Fruit fly (Drosophila melanogaster) whole organism, embryonic: ENCODE data around the gene ohgt.

Experiments
- ATbp ChIP-seq: fragments of 200-800 bp; sonication (Bioruptor generic); optimal IDR thresholded peaks from 2 replicates; lab custom pipeline; 2017; ENCODE audit warnings: missing biosample characterization, mild to moderate bottlenecking, missing genetic modification characterization, missing genetic modification reagents
- Antp ChIP-seq: fragments of 200-800 bp; sonication (Bioruptor generic); optimal IDR thresholded peaks from 3 replicates; lab custom pipeline; 2016; ENCODE audit warnings: missing biosample characterization, missing genetic modification characterization
- CG10209 ChIP-seq: fragments of 200-800 bp; sonication (Bioruptor generic); optimal IDR thresholded peaks from 3 replicates; lab custom pipeline; 2017; ENCODE audit warnings: missing biosample characterization, mild to moderate bottlenecking, missing genetic modification characterization, missing genetic modification reagents
- CG10565 ChIP-seq: fragments of 200-800 bp; sonication (Bioruptor generic); optimal IDR thresholded peaks from 3 replicates; lab custom pipeline; 2016; ENCODE audit warnings: missing biosample characterization, mild to moderate bottlenecking, missing genetic modification characterization
- CG14965 ChIP-seq: fragments of 200-800 bp; sonication (Bioruptor generic); optimal IDR thresholded peaks from 2 replicates; lab custom pipeline; 2016; ENCODE audit warnings: missing biosample characterization, missing genetic modification characterization, borderline replicate concordance
- CG15514 ChIP-seq: fragments of 200-800 bp; sonication (Bioruptor generic); optimal IDR thresholded peaks from 3 replicates; lab custom pipeline; 2017; ENCODE audit warnings: missing biosample characterization, missing genetic modification characterization, mild to moderate bottlenecking, moderate library complexity, missing genetic modification reagents
- CG15601 ChIP-seq: fragments of 200-800 bp; sonication (Bioruptor generic); optimal IDR thresholded peaks from 3 replicates; lab custom pipeline; 2019; ENCODE audit warnings: missing biosample characterization, mild to moderate bottlenecking, missing genetic modification characterization, moderate library complexity
- CG1602 ChIP-seq: fragments of 200-800 bp; sonication (Bioruptor generic); optimal IDR thresholded peaks from 3 replicates; lab custom pipeline; 2016; ENCODE audit warnings: missing biosample characterization, missing genetic modification characterization
- CG18262 ChIP-seq: fragments of 200-800 bp; optimal IDR thresholded peaks from 3 replicates; lab custom pipeline; 2019; ENCODE audit warnings: missing biosample characterization, mild to moderate bottlenecking, missing genetic modification characterization, moderate library complexity
- CG1832 ChIP-seq: fragments of 200-800 bp; sonication (Bioruptor generic); optimal IDR thresholded peaks from 2 replicates; lab custom pipeline; 2017; ENCODE audit warnings: missing biosample characterization, mild to moderate bottlenecking, missing genetic modification characterization, inconsistent platforms
- CG18619 ChIP-seq: fragments of 200-800 bp; sonication (Bioruptor generic); optimal IDR thresholded peaks from 3 replicates; lab custom pipeline; 2017; ENCODE audit warnings: missing biosample characterization, mild to moderate bottlenecking, missing genetic modification characterization
- CG2116 ChIP-seq: fragments of 200-800 bp; sonication (Bioruptor generic); optimal IDR thresholded peaks from 3 replicates; lab custom pipeline; 2018; ENCODE audit warnings: missing biosample characterization, mild to moderate bottlenecking, missing genetic modification characterization
- CG3163 ChIP-seq: fragments of 200-800 bp; sonication (Bioruptor generic); optimal IDR thresholded peaks from 3 replicates; lab custom pipeline; 2016; ENCODE audit warnings: missing biosample characterization, missing genetic modification characterization
- CG32772 ChIP-seq: fragments of 200-800 bp; sonication (Bioruptor generic); IDR thresholded peaks from 2 replicates; pipeline ENCODE4 v1.3.6; 2022; ENCODE audit warnings: missing biosample characterization, missing genetic modification characterization
- CG43689 ChIP-seq: fragments of 200-800 bp; sonication (Bioruptor generic); IDR thresholded peaks from 2 replicates; pipeline ENCODE4 v1.3.6; 2022; ENCODE audit warnings: missing biosample characterization, missing genetic modification characterization
- CG4617 ChIP-seq: fragments of 200-800 bp; sonication (Bioruptor generic); optimal IDR thresholded peaks from 3 replicates; lab custom pipeline; 2016; ENCODE audit warnings: missing biosample characterization, missing genetic modification characterization, borderline replicate concordance
- CG4730 ChIP-seq: fragments of 200-800 bp; sonication (Bioruptor generic); IDR thresholded peaks from 2 replicates; pipeline ENCODE4 v1.3.6; 2022; ENCODE audit warnings: missing biosample characterization, missing genetic modification characterization
- CG7928 ChIP-seq: fragments of 200-800 bp; sonication (Bioruptor generic); optimal IDR thresholded peaks from 2 replicates; lab custom pipeline; 2017; ENCODE audit warnings: missing biosample characterization, mild to moderate bottlenecking, missing genetic modification characterization
- CG7963 ChIP-seq: fragments of 200-800 bp; sonication (Bioruptor generic); IDR thresholded peaks from 3 replicates; pipeline ENCODE4 v1.3.6; 2022; ENCODE audit warnings: missing biosample characterization, missing genetic modification characterization; ENCODE audit not compliant: partially characterized antibody
- CG8388 ChIP-seq: fragments of 200-800 bp; sonication (Bioruptor generic); optimal IDR thresholded peaks from 2 replicates; lab custom pipeline; 2019; ENCODE audit warnings: missing biosample characterization, mild to moderate bottlenecking, missing genetic modification characterization, moderate library complexity
- Chrac-16 ChIP-seq: fragments of 200-800 bp; sonication (Bioruptor generic); optimal IDR thresholded peaks from 3 replicates; lab custom pipeline; 2016; ENCODE audit warnings: missing biosample characterization, missing genetic modification characterization
- Dip2 ChIP-seq: fragments of 200-800 bp; sonication (Bioruptor generic); IDR thresholded peaks from 2 replicates; pipeline ENCODE4 v1.3.6; 2022; ENCODE audit warnings: missing biosample characterization, missing genetic modification characterization
- Dip3 ChIP-seq: fragments of 200-800 bp; sonication (Bioruptor generic); optimal IDR thresholded peaks from 3 replicates; lab custom pipeline; 2016; ENCODE audit warnings: missing biosample characterization, missing genetic modification characterization
- Hr3 ChIP-seq: fragments of 200-800 bp; sonication (Bioruptor generic); optimal IDR thresholded peaks from 3 replicates; lab custom pipeline; 2016; ENCODE audit warnings: missing biosample characterization, missing genetic modification characterization
- Hr39 ChIP-seq: fragments of >200 bp; optimal IDR thresholded peaks from 2 replicates; lab custom pipeline; 2017
- Jarid2 ChIP-seq: fragments of 200-800 bp; sonication (Bioruptor generic); optimal IDR thresholded peaks from 3 replicates; lab custom pipeline; 2017; ENCODE audit warnings: mild to moderate bottlenecking, missing biosample characterization, missing genetic modification reagents, missing genetic modification characterization
- Lpt ChIP-seq: fragments of >200 bp; optimal IDR thresholded peaks from 2 replicates; lab custom pipeline; 2018; ENCODE audit warnings: missing biosample characterization, missing genetic modification characterization
- Six4 ChIP-seq: fragments of 200-800 bp; sonication (Bioruptor generic); optimal IDR thresholded peaks from 2 replicates; lab custom pipeline; 2016; ENCODE audit warnings: missing biosample characterization, missing genetic modification characterization
- Xbp1 ChIP-seq: fragments of 200-800 bp; sonication (Bioruptor generic); optimal IDR thresholded peaks from 3 replicates; lab custom pipeline; 2016; ENCODE audit warnings: missing biosample characterization, mild to moderate bottlenecking, missing genetic modification characterization
- cad ChIP-seq: fragments of >200 bp; optimal IDR thresholded peaks from 2 replicates; lab custom pipeline; 2017; ENCODE audit warnings: missing biosample characterization, missing genetic modification characterization
- caup ChIP-seq: fragments of 200-800 bp; sonication (Bioruptor generic); optimal IDR thresholded peaks from 3 replicates; lab custom pipeline; 2017; ENCODE audit warnings: missing biosample characterization, mild to moderate bottlenecking, missing genetic modification characterization, moderate library complexity; ENCODE audit not compliant: severe bottlenecking
- chinmo ChIP-seq: fragments of 200-800 bp; sonication (Bioruptor generic); IDR thresholded peaks from 4 replicates; pipeline ENCODE4 v1.3.6; 2022; ENCODE audit warnings: missing biosample characterization, missing genetic modification characterization; ENCODE audit not compliant: partially characterized antibody
- crp ChIP-seq, 2 experiments: fragments of 200-800 bp; sonication (Bioruptor generic); optimal IDR thresholded peaks; 2 replicates in 1 of 2; 3 replicates in 1 of 2; lab custom pipeline; 2017; ENCODE audit warnings: missing biosample characterization in 2 of 2, missing genetic modification characterization in 2 of 2, mild to moderate bottlenecking in 1 of 2, moderate library complexity in 1 of 2
- dati ChIP-seq: fragments of 200-800 bp; sonication (Bioruptor generic); IDR thresholded peaks from 2 replicates; pipeline ENCODE4 v1.3.6; 2022; ENCODE audit warnings: missing biosample characterization, missing genetic modification characterization
- dimm ChIP-seq: fragments of 200-800 bp; sonication (Bioruptor generic); IDR thresholded peaks from 2 replicates; pipeline ENCODE4 v1.3.6; 2022; ENCODE audit warnings: missing biosample characterization, missing genetic modification characterization
- dmrt11E ChIP-seq: fragments of 200-800 bp; sonication (Bioruptor generic); optimal IDR thresholded peaks from 3 replicates; lab custom pipeline; 2018; ENCODE audit warnings: missing biosample characterization, mild to moderate bottlenecking, missing genetic modification characterization, moderate library complexity
- fu2 ChIP-seq: fragments of 200-800 bp; sonication (Bioruptor generic); optimal IDR thresholded peaks from 2 replicates; lab custom pipeline; 2016; ENCODE audit warnings: missing biosample characterization, missing genetic modification characterization
- gce ChIP-seq: fragments of 200-800 bp; sonication (Bioruptor generic); IDR thresholded peaks from 3 replicates; pipeline ENCODE4 v1.3.6; 2022; ENCODE audit warnings: missing biosample characterization, missing genetic modification characterization
- gcm ChIP-seq: fragments of 200-800 bp; sonication (Bioruptor generic); optimal IDR thresholded peaks from 2 replicates; lab custom pipeline; 2019; ENCODE audit warnings: missing biosample characterization, mild to moderate bottlenecking, missing genetic modification characterization, moderate library complexity
- grau ChIP-seq: fragments of 200-800 bp; optimal IDR thresholded peaks from 3 replicates; lab custom pipeline; 2019; ENCODE audit warnings: missing biosample characterization, mild to moderate bottlenecking, missing genetic modification characterization, moderate library complexity
- hkb ChIP-seq, 2 experiments: fragments of 200-800 bp in 1 of 2; fragments of >200 bp in 1 of 2; sonication (Bioruptor generic) in 1 of 2; IDR thresholded peaks in 1 of 2; optimal IDR thresholded peaks in 1 of 2; 2 replicates each; pipeline versions ENCODE4 v1.3.6 to Lab custom; 2017 to 2022; ENCODE audit warnings: missing biosample characterization in 1 of 2, missing genetic modification characterization in 1 of 2
- ind ChIP-seq: fragments of 200-800 bp; sonication (Bioruptor generic); optimal IDR thresholded peaks from 3 replicates; lab custom pipeline; 2016; ENCODE audit warnings: missing biosample characterization, missing genetic modification characterization
- onecut ChIP-seq: fragments of 200-800 bp; sonication (Bioruptor generic); IDR thresholded peaks from 2 replicates; pipeline ENCODE4 v1.3.6; 2022; ENCODE audit warnings: missing biosample characterization, missing genetic modification characterization
- pnt ChIP-seq: fragments of 200-800 bp; sonication (Bioruptor generic); optimal IDR thresholded peaks from 3 replicates; lab custom pipeline; 2016; ENCODE audit warnings: missing biosample characterization, missing genetic modification characterization
- psq ChIP-seq: fragments of 200-800 bp; sonication (Bioruptor generic); optimal IDR thresholded peaks from 2 replicates; lab custom pipeline; 2017; ENCODE audit warnings: missing biosample characterization, missing genetic modification characterization
- seq ChIP-seq: fragments of 200-800 bp; sonication (Bioruptor generic); IDR thresholded peaks from 2 replicates; pipeline ENCODE4 v1.3.6; 2022; ENCODE audit warnings: missing biosample characterization, missing genetic modification characterization
- sqz ChIP-seq: fragments of 200-800 bp; sonication (Bioruptor generic); optimal IDR thresholded peaks from 3 replicates; lab custom pipeline; 2018; ENCODE audit warnings: missing biosample characterization, mild to moderate bottlenecking, missing genetic modification characterization
- trh ChIP-seq: fragments of 200-800 bp; sonication (Bioruptor generic); optimal IDR thresholded peaks from 2 replicates; lab custom pipeline; 2016; ENCODE audit warnings: missing biosample characterization, missing genetic modification characterization

ohgt gene

DNA sequence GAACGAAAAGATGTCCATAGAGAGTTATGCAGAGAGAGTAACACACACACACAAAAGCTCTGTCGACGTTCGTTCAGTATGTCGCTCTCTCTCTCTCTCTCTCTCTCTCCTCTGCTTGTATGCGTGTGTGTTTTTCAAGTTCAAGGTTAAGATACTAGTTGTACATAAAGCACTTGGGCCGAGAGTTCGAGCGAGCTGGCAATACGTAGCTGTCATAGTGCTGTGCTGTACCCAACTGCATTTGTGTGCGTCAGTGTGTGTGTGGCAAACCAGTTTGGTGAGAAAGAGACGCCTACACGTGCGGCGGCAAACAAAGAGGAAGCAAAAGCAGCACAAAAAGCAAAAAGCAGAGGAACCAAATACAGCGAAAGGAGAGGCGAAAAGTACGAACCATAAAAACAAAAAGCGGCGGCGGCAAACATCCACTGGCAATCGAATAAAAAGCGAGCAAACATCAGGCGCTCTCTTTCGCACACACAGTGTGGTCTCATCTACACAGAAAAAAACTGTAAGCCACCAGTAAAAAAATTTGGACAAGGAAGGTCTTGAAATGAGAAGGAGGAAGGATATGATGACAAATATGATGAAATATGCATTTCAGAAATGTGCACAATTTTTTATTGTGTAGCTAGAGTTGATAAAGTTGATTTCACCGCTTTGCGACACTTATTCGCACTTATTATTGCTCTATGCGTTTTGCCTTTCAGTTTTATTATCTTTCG lies 38.4 kb downstream of the ohgt start (continued):
- TF ChIP-seq seq (GFP tag; lab: Robert Waterston, UW) (peak; percentile 76), CG4730 (GFP tag; lab: Robert Waterston, UW) (peak; percentile 45; the same call in 1 of the 2 replicates), Dip2 (GFP tag; lab: Robert Waterston, UW) (no peak), dmrt11E (tag; lab: Kevin White, UChicago) (peak; percentile 19), CG18262 (tag; lab: Kevin White, UChicago) (peak; percentile 24), chinmo (peak; percentile 99), Dip3 (peak; percentile 78), ind (GFP tag; lab: Kevin White, UChicago) (peak; percentile 83), CG7963 (GFP tag; lab: Robert Waterston, UW) (no peak), hkb (optimal IDR thresholded peaks at IDR 0.05; lab: Kevin White, UChicago) (no peak), hkb (GFP tag; IDR thresholded peaks at IDR 0.05; lab: Robert Waterston, UW) (peak; percentile 58), Xbp1 (GFP tag; lab: Kevin White, UChicago) (peak; percentile 76), dimm (GFP tag; lab: Robert Waterston, UW) (no peak), Chrac-16 (GFP tag; lab: Kevin White, UChicago) (peak; percentile 21), sqz (GFP tag; lab: Kevin White, UChicago) (peak; percentile 41), fu2 (GFP tag; lab: Kevin White, UChicago) (peak; percentile 59), CG10209 (peak; percentile 69), Antp (GFP tag; lab: Kevin White, UChicago) (peak; percentile 78), CG15514 (peak; percentile 65), Hr3 (GFP tag; lab: Kevin White, UChicago) (peak; percentile 42), onecut (GFP tag; lab: Robert Waterston, UW) (no peak), cad (GFP tag; lab: Kevin White, UChicago) (no peak), Jarid2 (no peak), Six4 (GFP tag; lab: Kevin White, UChicago) (peak; percentile 57), ATbp (GFP tag; lab: Kevin White, UChicago) (peak; percentile 60), CG43689 (GFP tag; lab: Robert Waterston, UW) (0 out of 2 replicates have a peak, but pooled peaks have one; percentile 13), Lpt (GFP tag; lab: Kevin White, UChicago) (no peak), CG7928 (GFP tag; lab: Kevin White, UChicago) (no peak), CG32772 (GFP tag; lab: Robert Waterston, UW) (peak; percentile 61; the same call in 1 of the 2 replicates), psq (peak; percentile 80), CG8388 (peak; percentile 37), CG15601 (no peak), crp (GFP tag; optimal IDR thresholded peaks at IDR 0.05; lab: Kevin White, UChicago) (no peak), CG1832 (GFP tag; lab: Kevin White, UChicago) (peak; percentile 80), caup (peak; percentile 41), CG10565 (no peak), gce (GFP tag; lab: Robert Waterston, UW) (peak; percentile 16; the same call in 1 of the 3 replicates), pnt (GFP tag; lab: Kevin White, UChicago) (peak; percentile 66), dati (0 out of 2 replicates have a peak, but pooled peaks have one; percentile 38), CG18619 (GFP tag; lab: Kevin White, UChicago) (peak; percentile 59), CG14965 (GFP tag; lab: Kevin White, UChicago) (no peak), CG3163 (GFP tag; lab: Kevin White, UChicago) (peak; percentile 28), gcm (GFP tag; lab: Kevin White, UChicago) (no peak), CG4617 (GFP tag; lab: Kevin White, UChicago) (peak; percentile 9), trh (GFP tag; lab: Kevin White, UChicago) (peak; percentile 38), grau (tag; lab: Kevin White, UChicago) (peak; percentile 62), Hr39 (lab: Kevin White, UChicago) (no peak), CG1602 (GFP tag; lab: Kevin White, UChicago) (peak; percentile 53), CG2116 (GFP tag; lab: Kevin White, UChicago) (peak; percentile 32)
